Fruit fly (Drosophila melanogaster) whole organism, embryonic: ENCODE data around the gene orion.

Experiments used
- Ada2b ChIP-seq: fragments of 200-800 bp; sonication (Bioruptor generic); IDR thresholded peaks from 2 replicates; pipeline ENCODE4 v1.3.6; 2022; ENCODE audit warnings: missing biosample characterization, missing genetic modification characterization
- Aef1 ChIP-seq: fragments of 200-800 bp; sonication (Bioruptor generic); IDR thresholded peaks from 3 replicates; pipeline ENCODE4 v1.3.6; 2022; ENCODE audit warnings: missing biosample characterization, missing genetic modification characterization
- Atf3 ChIP-seq: fragments of 200-800 bp; sonication (Bioruptor generic); optimal IDR thresholded peaks from 3 replicates; lab custom pipeline; 2016; ENCODE audit warnings: missing biosample characterization, missing genetic modification characterization
- CG10321 ChIP-seq: fragments of 200-800 bp; sonication (Bioruptor generic); IDR thresholded peaks from 2 replicates; pipeline ENCODE4 v1.3.6; 2022; ENCODE audit warnings: missing biosample characterization, missing genetic modification characterization
- CG11695 ChIP-seq: fragments of 200-800 bp; sonication (Bioruptor generic); IDR thresholded peaks from 3 replicates; pipeline ENCODE4 v1.3.6; 2022; ENCODE audit warnings: missing biosample characterization, missing genetic modification characterization
- CG14050 ChIP-seq: fragments of 200-800 bp; sonication (Bioruptor generic); IDR thresholded peaks from 3 replicates; pipeline ENCODE4 v1.3.6; 2022; ENCODE audit warnings: missing biosample characterization, missing genetic modification characterization
- CG14441 ChIP-seq: fragments of 200-800 bp; sonication (Bioruptor generic); IDR thresholded peaks from 2 replicates; pipeline ENCODE4 v1.3.6; 2022; ENCODE audit warnings: missing biosample characterization, missing genetic modification characterization
- CG16779 ChIP-seq: fragments of 200-800 bp; sonication (Bioruptor generic); IDR thresholded peaks from 2 replicates; pipeline ENCODE4 v1.3.6; 2022; ENCODE audit warnings: missing biosample characterization, missing genetic modification characterization
- CG17361 ChIP-seq: fragments of 200-800 bp; sonication (Bioruptor generic); IDR thresholded peaks from 3 replicates; pipeline ENCODE4 v1.3.6; 2022; ENCODE audit warnings: missing biosample characterization, missing genetic modification characterization
- CG17612 ChIP-seq: fragments of 200-800 bp; sonication (Bioruptor generic); IDR thresholded peaks from 2 replicates; pipeline ENCODE4 v1.3.6; 2022; ENCODE audit warnings: missing biosample characterization, missing genetic modification characterization
- CG2199 ChIP-seq: fragments of 200-800 bp; sonication (Bioruptor generic); IDR thresholded peaks from 3 replicates; pipeline ENCODE4 v1.3.6; 2022; ENCODE audit warnings: missing biosample characterization, missing genetic modification characterization
- CG30403 ChIP-seq: fragments of 200-800 bp; sonication (Bioruptor generic); optimal IDR thresholded peaks from 3 replicates; lab custom pipeline; 2016; ENCODE audit warnings: missing biosample characterization, missing genetic modification characterization
- CG31388 ChIP-seq: fragments of 200-800 bp; sonication (Bioruptor generic); optimal IDR thresholded peaks from 2 replicates; lab custom pipeline; 2016; ENCODE audit warnings: missing biosample characterization, missing genetic modification characterization
- CG33557 ChIP-seq: fragments of 200-800 bp; sonication (Bioruptor generic); optimal IDR thresholded peaks from 2 replicates; lab custom pipeline; 2019; ENCODE audit warnings: missing biosample characterization, mild to moderate bottlenecking, missing genetic modification characterization, moderate library complexity
- CG42726 ChIP-seq: fragments of 200-800 bp; sonication (Bioruptor generic); IDR thresholded peaks from 2 replicates; pipeline ENCODE4 v1.3.6; 2022; ENCODE audit warnings: missing biosample characterization, missing genetic modification characterization; ENCODE audit not compliant: partially characterized antibody
- CG8290 ChIP-seq, 3 experiments: fragments of 200-800 bp; sonication (Bioruptor generic); optimal IDR thresholded peaks; 2 replicates each; lab custom pipeline; 2016 to 2019; ENCODE audit warnings: missing biosample characterization in 3 of 3, missing genetic modification characterization in 3 of 3, mild to moderate bottlenecking in 2 of 3, moderate library complexity in 1 of 3
- CG8359 ChIP-seq: fragments of 200-800 bp; sonication (Bioruptor generic); optimal IDR thresholded peaks from 2 replicates; lab custom pipeline; 2017; ENCODE audit warnings: missing biosample characterization, mild to moderate bottlenecking, missing genetic modification characterization, borderline replicate concordance
- CG9437 ChIP-seq: fragments of 200-800 bp; sonication (Bioruptor generic); optimal IDR thresholded peaks from 2 replicates; lab custom pipeline; 2018; ENCODE audit warnings: missing biosample characterization, mild to moderate bottlenecking, missing genetic modification characterization
- CkIIα-i1 ChIP-seq: fragments of 200-800 bp; sonication (Bioruptor generic); IDR thresholded peaks from 2 replicates; pipeline ENCODE4 v1.3.6; 2022; ENCODE audit warnings: missing biosample characterization, missing genetic modification characterization
- CoRest ChIP-seq: fragments of 200-800 bp; sonication (Bioruptor generic); optimal IDR thresholded peaks from 3 replicates; lab custom pipeline; 2018; ENCODE audit warnings: missing biosample characterization, mild to moderate bottlenecking, missing genetic modification characterization, moderate library complexity
- Dad ChIP-seq: fragments of 200-800 bp; sonication (Bioruptor generic); optimal IDR thresholded peaks from 3 replicates; lab custom pipeline; 2016; ENCODE audit warnings: missing biosample characterization, missing genetic modification characterization
- Dfd ChIP-seq, 2 experiments: fragments of >200 bp; optimal IDR thresholded peaks; 2 replicates each; lab custom pipeline; 2017; ENCODE audit warnings: missing biosample characterization in 2 of 2, missing genetic modification characterization in 2 of 2
- Dp ChIP-seq: fragments of 200-800 bp; sonication (Bioruptor generic); optimal IDR thresholded peaks from 2 replicates; lab custom pipeline; 2018; ENCODE audit warnings: missing biosample characterization, mild to moderate bottlenecking, missing genetic modification characterization, moderate library complexity
- Dref ChIP-seq: fragments of 200-800 bp; sonication (Bioruptor generic); IDR thresholded peaks from 2 replicates; pipeline ENCODE4 v1.3.6; 2022; ENCODE audit warnings: missing biosample characterization, missing genetic modification characterization
- Fer2 ChIP-seq: fragments of 200-800 bp; sonication (Bioruptor generic); optimal IDR thresholded peaks from 2 replicates; lab custom pipeline; 2018; ENCODE audit warnings: missing biosample characterization, mild to moderate bottlenecking, missing genetic modification characterization, moderate library complexity
- Hr51 ChIP-seq, 2 experiments: fragments of 200-800 bp; sonication (Bioruptor generic); optimal IDR thresholded peaks; 2 replicates in 1 of 2; 3 replicates in 1 of 2; lab custom pipeline; 2016 to 2018; ENCODE audit warnings: missing biosample characterization in 2 of 2, missing genetic modification characterization in 2 of 2, mild to moderate bottlenecking in 1 of 2, moderate library complexity in 1 of 2
- MTF-1 ChIP-seq: fragments of 200-800 bp; sonication (Bioruptor generic); optimal IDR thresholded peaks from 2 replicates; lab custom pipeline; 2018; ENCODE audit warnings: missing biosample characterization, mild to moderate bottlenecking, missing genetic modification characterization, borderline replicate concordance
- Poxn ChIP-seq: fragments of 200-800 bp; sonication (Bioruptor generic); IDR thresholded peaks from 2 replicates; pipeline ENCODE4 v1.3.6; 2022; ENCODE audit warnings: missing biosample characterization, missing genetic modification characterization
- Sin3A ChIP-seq: fragments of >200 bp; optimal IDR thresholded peaks from 2 replicates; lab custom pipeline; 2018
- Sry-δ ChIP-seq: fragments of 200-800 bp; sonication (Bioruptor generic); optimal IDR thresholded peaks from 2 replicates; lab custom pipeline; 2016; ENCODE audit warnings: missing biosample characterization, missing genetic modification characterization
- Xrp1 ChIP-seq: fragments of 200-800 bp; sonication (Bioruptor generic); IDR thresholded peaks from 2 replicates; pipeline ENCODE4 v1.3.6; 2022; ENCODE audit warnings: missing biosample characterization, missing genetic modification characterization
- ara ChIP-seq: fragments of 200-800 bp; sonication (Bioruptor generic); IDR thresholded peaks from 2 replicates; pipeline ENCODE4 v1.3.6; 2022; ENCODE audit warnings: missing biosample characterization, missing genetic modification characterization
- bigmax ChIP-seq: fragments of 200-800 bp; sonication (Bioruptor generic); optimal IDR thresholded peaks from 2 replicates; lab custom pipeline; 2018; ENCODE audit warnings: missing biosample characterization, mild to moderate bottlenecking, missing genetic modification characterization
- btn ChIP-seq: fragments of 200-800 bp; sonication (Bioruptor generic); optimal IDR thresholded peaks from 2 replicates; lab custom pipeline; 2016; ENCODE audit warnings: missing biosample characterization, missing genetic modification characterization
- crc ChIP-seq: fragments of 200-800 bp; sonication (Bioruptor generic); optimal IDR thresholded peaks from 2 replicates; lab custom pipeline; 2016; ENCODE audit warnings: missing biosample characterization, missing genetic modification characterization
- crp ChIP-seq, 2 experiments: fragments of 200-800 bp; sonication (Bioruptor generic); optimal IDR thresholded peaks; 2 replicates in 1 of 2; 3 replicates in 1 of 2; lab custom pipeline; 2017; ENCODE audit warnings: missing biosample characterization in 2 of 2, missing genetic modification characterization in 2 of 2, mild to moderate bottlenecking in 1 of 2, moderate library complexity in 1 of 2
- emc ChIP-seq: fragments of 200-800 bp; sonication (Bioruptor generic); optimal IDR thresholded peaks from 2 replicates; lab custom pipeline; 2016; ENCODE audit warnings: missing biosample characterization, missing genetic modification characterization
- en ChIP-seq: fragments of 200-800 bp; sonication (Bioruptor generic); optimal IDR thresholded peaks from 2 replicates; lab custom pipeline; 2016; ENCODE audit warnings: missing biosample characterization, missing genetic modification characterization
- fd102C ChIP-seq: fragments of 200-800 bp; sonication (Bioruptor generic); optimal IDR thresholded peaks from 2 replicates; lab custom pipeline; 2018; ENCODE audit warnings: missing biosample characterization, mild to moderate bottlenecking, missing genetic modification characterization, moderate library complexity
- gcm ChIP-seq: fragments of 200-800 bp; sonication (Bioruptor generic); optimal IDR thresholded peaks from 2 replicates; lab custom pipeline; 2019; ENCODE audit warnings: missing biosample characterization, mild to moderate bottlenecking, missing genetic modification characterization, moderate library complexity
- hbn ChIP-seq: fragments of 200-800 bp; sonication (Bioruptor generic); IDR thresholded peaks from 2 replicates; pipeline ENCODE4 v1.3.6; 2022; ENCODE audit warnings: missing biosample characterization, missing genetic modification characterization; ENCODE audit not compliant: partially characterized antibody
- oc ChIP-seq: fragments of 200-800 bp; sonication (Bioruptor generic); optimal IDR thresholded peaks from 2 replicates; lab custom pipeline; 2018; ENCODE audit warnings: missing biosample characterization, mild to moderate bottlenecking, missing genetic modification characterization, moderate library complexity
- peb ChIP-seq: fragments of 200-800 bp; sonication (Bioruptor generic); IDR thresholded peaks from 2 replicates; pipeline ENCODE4 v1.3.6; 2022; ENCODE audit warnings: missing biosample characterization, missing genetic modification characterization
- pita ChIP-seq: fragments of 200-800 bp; sonication (Bioruptor generic); optimal IDR thresholded peaks from 2 replicates; lab custom pipeline; 2017; ENCODE audit warnings: missing biosample characterization, mild to moderate bottlenecking, missing genetic modification characterization
- shn ChIP-seq: fragments of 200-800 bp; sonication (Bioruptor generic); optimal IDR thresholded peaks from 3 replicates; lab custom pipeline; 2016; ENCODE audit warnings: missing biosample characterization, missing genetic modification characterization
- slbo ChIP-seq: fragments of 200-800 bp; sonication (Bioruptor generic); IDR thresholded peaks from 2 replicates; pipeline ENCODE4 v1.3.6; 2022; ENCODE audit warnings: missing biosample characterization, missing genetic modification characterization
- sr ChIP-seq: fragments of 200-800 bp; sonication (Bioruptor generic); IDR thresholded peaks from 3 replicates; pipeline ENCODE4 v1.3.6; 2022; ENCODE audit warnings: missing biosample characterization, missing genetic modification characterization
- stwl ChIP-seq: fragments of 200-800 bp; sonication (Bioruptor generic); optimal IDR thresholded peaks from 3 replicates; lab custom pipeline; 2018; ENCODE audit warnings: missing biosample characterization, mild to moderate bottlenecking, missing genetic modification characterization, moderate library complexity
- tgo ChIP-seq: fragments of 200-800 bp; sonication (Bioruptor generic); IDR thresholded peaks from 3 replicates; pipeline ENCODE4 v1.3.6; 2022; ENCODE audit warnings: missing biosample characterization, missing genetic modification characterization
- trh ChIP-seq: fragments of 200-800 bp; sonication (Bioruptor generic); optimal IDR thresholded peaks from 2 replicates; lab custom pipeline; 2016; ENCODE audit warnings: missing biosample characterization, missing genetic modification characterization
- vvl ChIP-seq: fragments of 200-800 bp; sonication (Bioruptor generic); IDR thresholded peaks from 2 replicates; pipeline ENCODE4 v1.3.6; 2022; ENCODE audit warnings: missing biosample characterization, missing genetic modification characterization
- wor ChIP-seq: fragments of 200-800 bp; sonication (Bioruptor generic); IDR thresholded peaks from 2 replicates; pipeline ENCODE4 v1.3.6; 2022; ENCODE audit warnings: missing biosample characterization, missing genetic modification characterization

Gene orion

dm6 chrX:7931028-7931549, 15.6 kb downstream of the orion start, which contains the start of gene mahe (continued):
- no peak for TF ChIP-seq tgo (GFP tag; lab: Robert Waterston, UW)
- no peak for TF ChIP-seq CG16779 (GFP tag; lab: Robert Waterston, UW)
- TF ChIP-seq Dref (GFP tag; lab: Robert Waterston, UW), result peak; percentile 85
- TF ChIP-seq oc (tag; lab: Kevin White, UChicago), result no peak
- no peak for TF ChIP-seq Sin3A
- no peak for TF ChIP-seq crp (GFP tag; optimal IDR thresholded peaks at IDR 0.05; lab: Kevin White, UChicago)
- no peak for TF ChIP-seq CG14050 (GFP tag; lab: Robert Waterston, UW)
- TF ChIP-seq Fer2 (tag; lab: Kevin White, UChicago), result no peak
- no peak for TF ChIP-seq Dad
- TF ChIP-seq CG31388 (GFP tag; lab: Kevin White, UChicago), result no peak
- no peak for TF ChIP-seq emc (GFP tag; lab: Kevin White, UChicago)
- TF ChIP-seq ara (GFP tag; lab: Robert Waterston, UW), result no peak
- no peak for TF ChIP-seq peb (GFP tag; lab: Robert Waterston, UW)
- no peak for TF ChIP-seq CG33557 (GFP tag; lab: Kevin White, UChicago)
- no peak for TF ChIP-seq CG8359 (GFP tag; lab: Kevin White, UChicago)
- TF ChIP-seq Sry-δ (GFP tag; lab: Kevin White, UChicago), result peak; percentile 89
- peak; percentile 6; the same call in 1 of the 2 replicates for TF ChIP-seq vvl (GFP tag; lab: Robert Waterston, UW)
- no peak for TF ChIP-seq stwl (tag; lab: Kevin White, UChicago)
- no peak for TF ChIP-seq Poxn
- no peak for TF ChIP-seq Hr51 (GFP tag; optimal IDR thresholded peaks at IDR 0.05; lab: Kevin White, UChicago)
- no peak for TF ChIP-seq Atf3
- no peak for TF ChIP-seq Ada2b (GFP tag; lab: Robert Waterston, UW)
- no peak for TF ChIP-seq CG17361
- no peak for TF ChIP-seq slbo (GFP tag; lab: Robert Waterston, UW)
- TF ChIP-seq gcm, result no peak
- TF ChIP-seq hbn (GFP tag; lab: Robert Waterston, UW), result peak; percentile 75
- TF ChIP-seq fd102C (GFP tag; lab: Kevin White, UChicago), result no peak
- TF ChIP-seq CG30403, result no peak
- TF ChIP-seq CG8290 (GFP tag; optimal IDR thresholded peaks at IDR 0.05; lab: Kevin White, UChicago), result no peak
- no peak for TF ChIP-seq CG8290 (tag; optimal IDR thresholded peaks at IDR 0.05; lab: Kevin White, UChicago)
- no peak for TF ChIP-seq CG2199 (GFP tag; lab: Robert Waterston, UW)
- peak; percentile 75; the same call in 1 of the 2 replicates for TF ChIP-seq CG42726
- TF ChIP-seq trh (GFP tag; lab: Kevin White, UChicago), result no peak
- TF ChIP-seq wor (GFP tag; lab: Robert Waterston, UW), result no peak
- TF ChIP-seq CG14441 (GFP tag; lab: Robert Waterston, UW), result no peak
- TF ChIP-seq sr (GFP tag; lab: Robert Waterston, UW), result no peak
- TF ChIP-seq Aef1 (GFP tag; lab: Robert Waterston, UW), result no peak
- TF ChIP-seq CkIIα-i1 (GFP tag; lab: Robert Waterston, UW), result no peak
- TF ChIP-seq Xrp1, result no peak
- no peak for TF ChIP-seq crc
- no peak for TF ChIP-seq CG11695 (GFP tag; lab: Robert Waterston, UW)
- no peak for TF ChIP-seq MTF-1 (GFP tag; lab: Kevin White, UChicago)
- TF ChIP-seq shn (GFP tag; lab: Kevin White, UChicago), result no peak
- no peak for TF ChIP-seq Dfd (GFP tag; optimal IDR thresholded peaks at IDR 0.05; lab: Kevin White, UChicago)
- no peak for TF ChIP-seq CoRest
- no peak for TF ChIP-seq pita (GFP tag; lab: Kevin White, UChicago)
- no peak for TF ChIP-seq bigmax (GFP tag; lab: Kevin White, UChicago)
- TF ChIP-seq CG9437 (GFP tag; lab: Kevin White, UChicago), result no peak
- TF ChIP-seq CG17612 (GFP tag; lab: Robert Waterston, UW), result no peak
- peak; percentile 80 for TF ChIP-seq Dp (GFP tag; lab: Kevin White, UChicago)
- TF ChIP-seq en, result no peak
- TF ChIP-seq btn, result no peak
- TF ChIP-seq CG10321, result no peak
